Worm (Caenorhabditis elegans): ENCODE data around the gene unc-132.

- no peak for TF ChIP-seq unc-62 (GFP tag; optimal IDR thresholded peaks at IDR 0.05 in 1 of 2)
- TF ChIP-seq unc-62 (tag; optimal IDR thresholded peaks at IDR 0.05), result no peak
- no peak for TF ChIP-seq nhr-11 (tag; optimal IDR thresholded peaks at IDR 0.05)
- no peak for TF ChIP-seq nhr-28 (tag; optimal IDR thresholded peaks at IDR 0.05)
- TF ChIP-seq skn-1 (tag; optimal IDR thresholded peaks at IDR 0.05), result no peak
- no peak for TF ChIP-seq nhr-25 (tag; optimal IDR thresholded peaks at IDR 0.05; ENCODE audit: borderline replicate concordance, insufficient read depth)
- no peak for TF ChIP-seq pqm-1 (tag; optimal IDR thresholded peaks at IDR 0.05)
- no peak for TF ChIP-seq zag-1 (tag; optimal IDR thresholded peaks at IDR 0.05)
- no peak for TF ChIP-seq unc-39 (tag; optimal IDR thresholded peaks at IDR 0.05)
- TF ChIP-seq ceh-20 (GFP tag; IDR thresholded peaks at IDR 0.05), result no peak
- TF ChIP-seq F49E8.2 (tag; optimal IDR thresholded peaks at IDR 0.05; ENCODE audit: borderline replicate concordance), result no peak
- no peak for TF ChIP-seq Y105C5A.15 (GFP tag; IDR thresholded peaks at IDR 0.05)
- TF ChIP-seq jun-1 (tag; optimal IDR thresholded peaks at IDR 0.05), result no peak
- no peak for TF ChIP-seq lin-15B (tag; optimal IDR thresholded peaks at IDR 0.05)
Measured at ce11 chrV:3668464-3668863, 18.4 kb upstream of the unc-132 start, which contains the start of gene Y39H10B.2.
